Fruit fly (Drosophila melanogaster) whole organism, embryonic: ENCODE results near the gene Eig71Ec.

Experiments used
- CG43689 ChIP-seq: fragments of 200-800 bp; sonication (Bioruptor generic); IDR thresholded peaks from 2 replicates; pipeline ENCODE4 v1.3.6; 2022; ENCODE audit warnings: missing biosample characterization, missing genetic modification characterization
- CG5953 ChIP-seq: fragments of 200-800 bp; sonication (Bioruptor generic); IDR thresholded peaks from 2 replicates; pipeline ENCODE4 v1.3.6; 2022; ENCODE audit warnings: missing biosample characterization, missing genetic modification characterization
- CG6854 ChIP-seq: fragments of 200-800 bp; sonication (Bioruptor generic); optimal IDR thresholded peaks from 3 replicates; lab custom pipeline; 2017; ENCODE audit warnings: missing biosample characterization, mild to moderate bottlenecking, missing genetic modification characterization
- NC2α ChIP-seq: fragments of 200-800 bp; sonication (Bioruptor generic); optimal IDR thresholded peaks from 2 replicates; lab custom pipeline; 2016; ENCODE audit warnings: missing biosample characterization, missing genetic modification characterization
- Side ChIP-seq: fragments of 200-800 bp; sonication (Bioruptor generic); optimal IDR thresholded peaks from 2 replicates; lab custom pipeline; 2016; ENCODE audit warnings: missing biosample characterization, missing genetic modification characterization
- gcm2 ChIP-seq: fragments of 200-800 bp; sonication (Bioruptor generic); optimal IDR thresholded peaks from 2 replicates; lab custom pipeline; 2016; ENCODE audit warnings: missing biosample characterization, missing genetic modification characterization

DNA sequence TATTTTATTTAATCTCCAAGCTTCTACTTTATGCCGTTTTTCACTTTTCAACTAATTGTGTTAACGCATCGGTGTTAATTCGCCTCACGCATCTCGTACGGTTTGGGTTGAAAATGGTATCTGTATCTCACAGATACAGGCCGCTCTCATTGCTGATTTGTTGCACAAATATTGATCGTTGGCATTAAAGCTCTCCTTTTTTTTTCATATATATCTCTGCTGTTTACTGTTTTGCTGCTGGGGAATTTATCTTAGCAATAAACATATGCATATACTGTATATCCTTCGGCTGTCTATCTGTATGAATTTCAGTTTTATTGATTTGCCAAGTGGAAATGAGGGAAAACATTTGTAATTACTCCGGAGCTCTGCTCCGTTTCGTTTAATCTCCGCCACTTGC, 19.4 kb downstream of the Eig71Ec start:
- TF ChIP-seq CG43689 (GFP tag; lab: Robert Waterston, UW) (no peak), CG6854 (peak; percentile 2), CG5953 (GFP tag; lab: Robert Waterston, UW) (no peak), Side (GFP tag; lab: Kevin White, UChicago) (no peak), gcm2 (GFP tag; lab: Kevin White, UChicago) (no peak), NC2α (no peak)
